Worm (Caenorhabditis elegans) whole organism, dauer: ENCODE results near the gene iff-1.

Experiments
- unc-62 ChIP-seq: sonication (generic microtip); optimal IDR thresholded peaks from 2 replicates; lab custom pipeline; 2017; ENCODE audit warnings: missing biosample characterization, missing genetic modification reagents, missing genetic modification characterization

Gene iff-1

ce11 chrIII:9747133-9747532 lies at the start of gene iff-1, which contains the start of gene cdk-1:
Gene iff-1 (minus strand): TSS chrIII:9747193.
Gene cdk-1 (plus strand): TSS chrIII:9747472.
- no peak for TF ChIP-seq unc-62 (GFP tag; lab: Kevin White, UChicago)

- no peak for TF ChIP-seq unc-62 (GFP tag; lab: Kevin White, UChicago)
Observed at ce11 chrIII:9796448-9796847, 49.5 kb upstream of the iff-1 start, which contains the start of gene srxa-10. Gene srxa-10 (minus strand): TSS chrIII:9796548.

DNA sequence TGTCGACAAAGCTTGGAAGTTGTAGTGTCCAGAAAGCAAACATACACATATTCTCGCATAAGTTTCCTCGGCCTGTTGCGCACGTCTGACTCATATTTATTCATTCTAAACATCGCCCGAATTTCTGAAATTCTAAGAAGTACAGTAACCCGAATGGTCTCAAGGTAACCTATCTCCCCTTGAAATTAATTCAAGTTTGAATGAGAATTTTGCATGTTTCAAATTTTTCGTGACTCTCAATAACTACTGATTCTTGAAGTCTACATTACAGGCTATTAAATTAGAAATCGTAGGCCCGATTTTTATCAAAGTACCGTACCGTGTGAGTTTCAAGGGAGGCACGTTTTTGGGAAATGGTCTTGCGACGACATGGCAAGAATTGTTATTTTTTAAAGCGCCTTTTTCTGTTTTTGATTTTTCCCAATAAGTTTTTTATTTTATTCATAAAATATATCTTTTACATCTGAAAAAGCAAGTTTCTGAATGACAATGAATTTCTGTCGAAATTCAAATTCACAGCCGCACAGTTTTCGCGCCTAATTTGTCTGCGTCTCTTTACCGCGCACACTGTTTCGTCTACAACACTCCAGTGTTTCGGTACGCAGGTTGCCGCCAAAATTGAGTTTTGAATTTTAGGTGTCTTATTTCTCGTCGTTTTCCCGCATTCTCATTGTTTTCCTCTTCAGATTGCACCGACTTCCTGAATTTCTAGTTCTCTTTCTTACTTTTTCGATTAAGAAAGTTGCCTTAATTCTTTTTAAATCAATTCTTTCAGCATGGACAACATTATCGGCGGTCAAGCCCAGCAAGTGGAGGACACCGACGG lies 46.8 kb upstream of the iff-1 start, which contains the start of the genes R10E11.9 and mcm-6:
TSS of gene R10E11.9 (minus strand) at position 51 of the 826 bp plus-strand sequence.
TSS of gene mcm-6 (plus strand) at position 776 of the 826 bp plus-strand sequence.
- no peak for TF ChIP-seq unc-62 (GFP tag; lab: Kevin White, UChicago)

ce11 chrIII:9789607-9790073 lies 42.6 kb upstream of the iff-1 start, which contains the start of gene R10E11.5:
Gene R10E11.5 (minus strand): TSS chrIII:9789657.
- no peak for TF ChIP-seq unc-62 (GFP tag; lab: Kevin White, UChicago)

ce11 chrIII:9789083-9789482 lies 42.1 kb upstream of the iff-1 start:
- no peak for TF ChIP-seq unc-62 (GFP tag; lab: Kevin White, UChicago)

DNA sequence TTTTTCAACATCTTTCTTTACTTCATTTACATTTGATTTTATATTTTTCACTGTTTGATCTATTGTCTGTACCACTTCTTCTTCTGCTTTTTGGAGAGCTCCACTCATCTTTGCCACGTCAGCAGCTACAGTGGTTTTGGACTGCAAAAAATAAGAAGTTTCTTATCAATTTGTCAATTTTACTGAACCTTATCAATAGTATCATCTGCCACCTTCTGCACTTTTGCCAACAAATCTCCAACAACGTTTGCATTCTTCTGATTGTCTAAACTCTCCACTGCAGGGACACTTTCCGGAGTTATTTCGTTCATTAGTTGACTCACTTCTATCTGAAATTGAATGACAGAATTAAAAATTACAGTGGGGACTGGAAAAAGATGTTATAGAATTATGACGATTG lies 39.8 kb upstream of the iff-1 start:
- no peak for TF ChIP-seq unc-62 (GFP tag; lab: Kevin White, UChicago)

DNA sequence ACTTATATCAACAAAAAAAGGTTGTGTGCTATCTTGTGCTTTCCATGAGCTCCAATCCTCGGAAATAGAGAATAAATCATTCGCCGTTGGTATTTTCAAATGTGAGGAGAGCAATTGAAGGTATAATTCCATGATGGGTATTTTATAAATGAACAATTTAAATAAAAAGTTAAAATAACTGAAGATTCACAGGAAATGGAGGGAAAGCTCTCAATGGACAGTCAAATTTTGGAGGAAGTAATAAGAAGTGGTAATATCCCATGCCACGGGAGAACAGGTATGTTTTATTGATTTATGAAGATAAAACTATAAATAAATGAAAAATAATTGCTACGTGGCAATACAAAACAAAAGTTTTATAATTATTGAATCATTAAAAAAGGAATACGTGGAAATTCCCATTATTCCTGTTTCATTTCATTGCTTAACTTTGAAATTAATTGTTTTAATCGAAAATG lies 36.2 kb upstream of the iff-1 start:
- TF ChIP-seq unc-62 (GFP tag; lab: Kevin White, UChicago), result no peak

- TF ChIP-seq unc-62 (GFP tag; lab: Kevin White, UChicago), result no peak
Observed at ce11 chrIII:9782483-9783081, 35.6 kb upstream of the iff-1 start, which contains the start of gene R10E11.6. Gene R10E11.6 (plus strand): TSS chrIII:9783006.

ce11 chrIII:9782011-9782436 lies 35.0 kb upstream of the iff-1 start, which contains the start of gene vha-2:
Gene vha-2 (plus strand): TSS chrIII:9782164.
- no peak for TF ChIP-seq unc-62 (GFP tag; lab: Kevin White, UChicago)

DNA sequence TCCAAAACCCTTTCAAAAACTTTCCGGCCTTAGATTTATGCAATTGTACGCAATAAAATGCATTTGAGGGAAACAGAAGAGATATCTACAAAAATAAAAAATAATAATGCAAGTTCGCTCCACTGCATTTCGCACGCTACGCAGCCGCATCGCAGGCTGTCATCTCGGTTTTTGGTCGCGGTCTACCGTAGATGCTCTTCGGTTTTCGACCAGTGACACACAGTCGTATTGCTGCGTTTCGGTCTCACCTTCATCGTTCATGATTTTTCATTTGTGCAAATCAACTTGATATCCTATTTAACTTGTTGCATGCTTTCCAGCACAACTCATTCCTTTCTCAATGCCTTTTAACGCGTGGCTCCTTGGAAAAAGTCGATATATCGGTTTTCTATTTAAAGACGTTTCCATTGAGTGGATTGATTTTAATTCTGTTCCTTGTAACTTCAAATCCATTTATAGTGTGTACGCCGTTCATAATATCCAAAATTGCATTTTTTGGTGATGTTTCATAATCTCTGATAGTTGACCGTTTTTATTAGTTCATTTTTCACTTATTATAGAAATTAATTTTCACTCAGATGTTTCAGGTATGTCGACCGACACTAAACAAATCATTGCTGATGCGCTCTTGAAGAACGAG lies 33.8 kb upstream of the iff-1 start, which contains the start of gene vha-1:
TSS of gene vha-1 (plus strand) at position 590 of the 640 bp plus-strand sequence.
- no peak for TF ChIP-seq unc-62 (GFP tag; lab: Kevin White, UChicago)

DNA sequence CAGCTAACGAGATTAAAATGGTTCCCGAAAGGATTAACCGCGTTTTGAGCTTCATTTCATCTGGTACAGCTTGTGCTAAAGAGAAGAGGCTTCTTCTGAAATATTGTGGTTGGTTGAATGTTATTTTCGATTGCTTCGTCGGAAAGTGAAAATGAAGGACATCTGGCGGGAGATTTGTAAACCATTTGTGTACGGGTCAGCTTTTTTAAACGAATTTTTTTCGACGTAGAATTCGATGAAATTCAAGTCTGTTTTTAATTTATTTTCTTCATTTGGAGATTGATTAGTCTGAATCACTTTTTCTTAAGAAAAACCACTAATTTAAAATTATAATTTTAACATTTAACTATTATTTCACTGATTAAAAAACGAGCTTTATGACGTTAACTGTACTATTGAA lies 33.3 kb upstream of the iff-1 start, which contains the start of gene sqv-3:
TSS of gene sqv-3 (minus strand) at position 101 of the 400 bp plus-strand sequence.
- no peak for TF ChIP-seq unc-62 (GFP tag; lab: Kevin White, UChicago)

DNA sequence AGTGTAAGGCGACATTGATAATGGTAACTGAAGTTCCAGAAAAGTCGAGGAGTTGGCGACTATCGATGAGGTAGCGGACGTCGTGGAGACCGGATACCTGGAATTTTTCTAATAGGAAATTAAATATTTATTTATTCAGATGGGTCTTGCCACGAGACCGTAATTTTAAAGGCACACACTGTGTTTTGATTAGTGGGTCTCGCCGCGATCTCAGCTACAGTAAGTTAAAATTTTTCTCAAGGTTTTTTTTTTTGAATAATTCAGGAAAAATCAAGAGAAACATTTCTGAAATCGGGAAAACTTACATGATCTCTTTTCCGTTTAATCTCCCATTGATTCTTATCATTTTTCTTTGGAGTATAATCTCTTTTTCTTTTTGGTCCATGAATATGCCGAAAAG lies 32.1 kb upstream of the iff-1 start:
- TF ChIP-seq unc-62 (GFP tag; lab: Kevin White, UChicago), result no peak

DNA sequence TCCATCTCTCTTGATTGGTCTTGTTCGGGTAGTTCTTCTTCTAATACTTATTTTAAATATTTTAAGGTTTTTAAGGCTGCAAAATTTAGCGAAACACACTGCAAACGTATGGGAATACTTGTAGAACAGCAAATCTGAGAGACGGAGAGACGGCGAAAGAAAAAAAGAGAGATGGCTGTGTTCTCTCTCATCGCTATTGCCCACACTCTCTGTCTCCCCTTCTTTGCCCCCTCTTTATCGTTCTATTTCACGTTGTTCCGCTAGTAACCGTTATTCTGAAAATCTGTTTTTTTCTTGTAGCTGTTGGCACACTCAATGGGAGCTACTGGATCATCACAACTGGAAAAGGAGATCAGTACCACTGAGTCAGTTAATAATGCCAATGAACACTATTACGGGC lies 29.3 kb upstream of the iff-1 start, which contains the start of gene usp-46:
TSS of gene usp-46 (plus strand) at position 301 of the 400 bp plus-strand sequence.
- no peak for TF ChIP-seq unc-62 (GFP tag; lab: Kevin White, UChicago)

DNA sequence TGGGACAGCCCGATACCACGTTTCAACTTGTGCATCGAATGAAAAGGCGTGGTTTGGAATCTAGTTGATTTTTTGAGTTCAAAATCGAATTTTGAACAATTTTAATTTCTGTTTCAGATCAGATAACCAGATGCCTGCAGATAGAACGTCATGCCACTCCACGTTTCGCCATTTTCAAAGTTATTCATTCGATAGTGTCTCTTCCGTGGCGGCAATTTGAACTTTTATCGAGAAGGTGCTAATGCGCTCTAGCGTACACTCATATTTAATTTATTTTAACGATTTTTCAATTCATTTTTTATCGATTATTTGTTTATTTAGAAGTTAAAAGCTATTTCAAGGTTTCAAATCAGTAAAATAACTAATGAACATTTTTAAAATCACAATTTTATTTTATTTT lies 28.9 kb upstream of the iff-1 start:
- no peak for TF ChIP-seq unc-62 (GFP tag; lab: Kevin White, UChicago)

DNA sequence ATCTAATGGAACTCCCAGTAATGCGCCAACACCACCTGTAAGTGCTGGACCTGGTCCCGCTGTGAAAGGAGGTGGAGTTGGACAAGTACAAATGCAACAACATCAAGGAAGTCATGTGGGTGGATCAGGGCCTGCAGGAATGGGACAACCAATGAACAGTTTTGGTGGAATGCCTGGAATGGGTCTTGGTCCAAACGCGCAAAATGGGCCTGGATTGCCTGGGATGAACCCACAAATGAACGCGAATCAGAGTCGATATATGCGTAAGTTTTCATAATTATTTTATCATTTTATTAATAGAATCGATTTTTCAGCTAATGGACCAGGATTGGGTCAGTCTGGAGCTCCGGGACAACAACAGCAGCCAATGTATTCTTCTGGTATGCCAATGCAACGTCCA lies 25.4 kb upstream of the iff-1 start:
- TF ChIP-seq unc-62 (GFP tag; lab: Kevin White, UChicago), result no peak
